Fruit fly (Drosophila melanogaster): ENCODE measurements around the gene CG31087.

Gene CG31087

DNA sequence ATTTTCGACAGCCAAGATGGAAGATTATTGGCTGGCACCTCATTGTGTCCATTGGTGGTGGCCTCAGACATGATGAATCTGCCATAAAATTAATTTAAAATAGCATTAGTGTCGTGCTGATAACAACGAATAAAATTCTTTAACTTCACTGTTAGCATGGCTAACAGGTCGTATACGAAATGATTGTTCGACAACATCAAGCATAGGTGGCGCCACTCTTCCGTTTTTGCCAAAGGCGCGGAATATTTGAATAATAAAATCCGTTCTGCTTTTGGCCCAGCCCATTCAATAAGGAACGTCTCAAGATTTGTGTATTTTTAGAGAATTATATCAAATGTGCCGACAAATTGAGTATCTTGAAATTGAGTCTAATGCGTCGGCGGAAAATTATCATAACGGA, 1.1 kb downstream of the CG31087 start:
- TF ChIP-seq insv (optimal IDR thresholded peaks at IDR 0.05), result no peak
- no peak for TF ChIP-seq h (optimal IDR thresholded peaks at IDR 0.05)
- no peak for TF ChIP-seq ttk (optimal IDR thresholded peaks at IDR 0.05)
- no peak for TF ChIP-seq Sin3A (optimal IDR thresholded peaks at IDR 0.05)
- no peak for TF ChIP-seq psq (optimal IDR thresholded peaks at IDR 0.05)
- TF ChIP-seq Myc (optimal IDR thresholded peaks at IDR 0.05), result no peak

DNA sequence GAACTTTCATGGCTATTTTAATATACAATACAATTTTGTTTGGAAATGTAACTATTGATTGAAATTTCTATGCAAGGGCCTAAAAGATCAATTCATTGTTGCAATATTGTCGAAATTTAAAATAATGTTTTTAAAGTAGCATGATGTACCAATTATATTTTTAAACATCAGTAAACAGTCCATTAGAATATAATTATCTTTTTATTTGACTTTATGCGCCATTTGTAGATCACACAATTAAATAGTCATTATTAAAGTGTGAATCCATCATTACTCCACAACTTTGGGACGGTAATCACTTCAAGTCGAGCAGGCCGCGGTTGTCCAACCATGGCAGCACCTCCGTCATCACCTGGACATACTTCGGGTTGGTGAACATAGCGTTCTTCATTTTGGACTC, 2.8 kb downstream of the CG31087 start, which contains the start of gene CG31099:
Gene CG31099 (minus strand): TSS at position 101 of the 400 bp plus-strand sequence.
- TF ChIP-seq psq (optimal IDR thresholded peaks at IDR 0.05) (no peak), Sin3A (optimal IDR thresholded peaks at IDR 0.05) (no peak), h (optimal IDR thresholded peaks at IDR 0.05) (no peak), insv (optimal IDR thresholded peaks at IDR 0.05) (no peak), Myc (optimal IDR thresholded peaks at IDR 0.05) (no peak), ttk (optimal IDR thresholded peaks at IDR 0.05) (no peak)

DNA sequence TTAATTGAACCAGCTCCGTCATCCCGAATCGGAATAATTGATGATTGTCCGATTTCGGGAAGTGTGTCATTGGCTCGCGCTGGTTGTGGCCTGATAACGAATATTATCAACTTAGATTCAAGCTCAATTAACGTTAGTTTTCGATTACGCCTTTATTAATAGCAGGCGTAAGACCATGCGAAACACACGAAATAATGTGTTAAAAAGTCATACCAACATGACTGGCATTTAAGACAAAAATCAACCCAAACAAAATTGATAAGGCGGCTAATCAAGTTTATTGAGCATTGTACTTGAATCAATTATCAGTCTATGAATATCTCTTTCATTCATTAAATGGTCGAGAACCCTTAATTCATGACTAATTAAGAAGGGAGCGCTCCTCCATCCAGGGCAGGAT, 4.5 kb downstream of the CG31087 start:
- TF ChIP-seq h (optimal IDR thresholded peaks at IDR 0.05) (no peak), insv (optimal IDR thresholded peaks at IDR 0.05) (no peak), psq (optimal IDR thresholded peaks at IDR 0.05) (no peak)

DNA sequence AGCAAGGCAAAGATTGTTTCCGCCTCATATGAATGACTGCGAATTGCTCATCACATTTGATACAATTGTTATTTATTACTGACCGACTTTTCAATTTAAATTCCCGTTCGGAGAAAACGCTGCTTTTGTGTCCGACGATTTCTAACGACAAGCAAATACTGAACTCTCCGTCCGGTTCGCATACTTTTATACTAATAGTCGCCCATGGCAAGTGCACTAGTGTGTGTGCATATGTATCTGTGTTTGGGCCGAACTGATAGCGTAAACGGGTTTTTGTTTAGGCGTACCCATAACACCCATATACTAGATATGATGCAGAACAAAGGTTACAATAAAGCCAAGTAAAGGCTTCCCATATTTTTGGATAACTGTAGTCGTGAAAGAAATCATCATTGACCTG, 5.4 kb downstream of the CG31087 start, which contains the start of gene CG10550:
Gene CG10550 (minus strand): TSS at position 164 of the 400 bp plus-strand sequence.
- TF ChIP-seq insv (optimal IDR thresholded peaks at IDR 0.05) (no peak), Sin3A (optimal IDR thresholded peaks at IDR 0.05) (no peak)

DNA sequence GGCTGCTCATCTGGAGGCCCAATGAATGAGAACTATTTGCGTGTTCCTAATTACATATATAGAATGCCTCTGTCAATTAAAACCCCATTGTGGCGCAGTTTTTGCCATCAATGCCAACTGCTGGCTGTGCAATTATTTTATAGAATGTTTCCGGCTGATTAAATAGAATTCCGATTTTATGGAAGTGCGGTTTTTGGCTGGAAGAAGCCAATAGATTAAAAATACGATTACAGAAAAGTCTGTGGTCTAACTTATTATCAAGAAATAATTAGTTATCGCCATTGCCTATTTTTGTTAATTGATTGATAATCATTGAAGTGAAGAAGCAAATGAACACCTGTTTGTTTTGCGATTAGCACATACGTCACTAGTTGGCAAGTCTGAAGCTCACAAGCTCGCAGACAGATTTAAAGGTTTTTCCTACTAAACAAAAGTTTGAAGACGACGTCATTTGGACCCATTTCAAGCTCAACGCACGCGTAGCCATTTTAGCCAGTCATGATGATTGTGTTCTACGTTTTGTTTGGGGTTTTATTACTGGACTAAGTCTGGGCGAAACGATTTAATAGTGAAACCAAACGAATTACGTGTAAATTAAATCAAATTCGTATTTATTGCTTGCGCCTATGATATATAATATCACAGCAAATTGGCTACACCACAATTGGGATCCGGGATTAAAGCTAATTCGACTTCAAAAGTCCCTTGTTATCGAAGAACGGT, 7.7 kb downstream of the CG31087 start:
- TF ChIP-seq h (optimal IDR thresholded peaks at IDR 0.05) (no peak), insv (optimal IDR thresholded peaks at IDR 0.05) (no peak), Sin3A (optimal IDR thresholded peaks at IDR 0.05) (no peak), Myc (optimal IDR thresholded peaks at IDR 0.05) (no peak), ttk (optimal IDR thresholded peaks at IDR 0.05) (no peak), psq (optimal IDR thresholded peaks at IDR 0.05) (no peak)

DNA sequence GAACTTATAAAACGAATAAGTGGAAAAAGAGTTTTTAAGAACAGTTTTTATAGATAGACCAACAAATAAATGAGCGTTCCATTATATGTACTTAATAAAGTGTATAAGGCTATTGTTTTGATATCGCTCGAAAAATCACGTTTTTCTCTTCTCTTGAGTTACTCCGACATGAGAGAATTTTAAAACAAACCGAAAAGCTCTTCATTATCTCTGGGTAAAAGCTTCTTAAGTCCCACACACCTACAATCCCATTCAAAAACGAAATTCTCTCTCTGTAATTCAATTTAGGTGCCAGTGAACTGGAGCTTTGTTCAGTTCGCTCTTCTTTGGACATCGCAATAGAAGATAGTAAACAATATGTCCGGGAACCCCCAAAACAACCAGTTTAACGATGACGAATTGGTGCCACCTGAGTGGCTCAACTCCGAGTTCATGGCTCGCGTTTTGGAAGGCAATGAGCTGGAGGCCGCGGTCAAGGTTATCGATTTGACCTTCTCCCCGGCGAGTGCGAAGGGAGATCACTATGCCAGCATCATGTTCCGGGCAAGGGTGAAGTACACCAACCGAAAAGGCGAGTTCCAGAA, 9.7 kb downstream of the CG31087 start, which contains the start of gene CG31436:
Gene CG31436 (plus strand): TSS at position 281 of the 584 bp plus-strand sequence.
- TF ChIP-seq h (optimal IDR thresholded peaks at IDR 0.05) (no peak), psq (optimal IDR thresholded peaks at IDR 0.05) (no peak), Myc (optimal IDR thresholded peaks at IDR 0.05) (no peak), ttk (optimal IDR thresholded peaks at IDR 0.05) (no peak), Sin3A (optimal IDR thresholded peaks at IDR 0.05) (no peak), insv (optimal IDR thresholded peaks at IDR 0.05) (no peak)

DNA sequence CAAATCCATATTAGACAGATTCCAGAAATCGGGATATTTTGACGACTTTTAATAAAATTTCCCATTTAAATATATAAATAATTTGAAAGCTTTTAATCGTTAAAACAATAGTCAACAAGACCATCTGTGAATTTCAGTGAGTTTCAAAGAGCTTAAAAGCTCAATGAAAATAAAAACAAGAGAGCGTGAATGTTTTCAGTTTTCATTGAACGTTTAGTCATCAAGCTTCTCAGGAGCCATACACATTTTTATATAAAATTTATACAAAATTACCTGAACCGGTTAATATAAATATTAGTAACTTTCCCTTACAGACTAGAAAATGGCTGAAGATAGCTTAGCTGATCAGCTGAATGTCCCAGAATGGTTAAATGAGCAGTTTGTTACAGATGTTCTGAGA, 11.4 kb downstream of the CG31087 start, which contains the start of gene CG31370:
Gene CG31370 (plus strand): TSS at position 226 of the 400 bp plus-strand sequence.
- no peak for TF ChIP-seq Myc (optimal IDR thresholded peaks at IDR 0.05)
- TF ChIP-seq insv (optimal IDR thresholded peaks at IDR 0.05), result no peak
- no peak for TF ChIP-seq ttk (optimal IDR thresholded peaks at IDR 0.05)
- TF ChIP-seq h (optimal IDR thresholded peaks at IDR 0.05), result no peak
- no peak for TF ChIP-seq psq (optimal IDR thresholded peaks at IDR 0.05)
- no peak for TF ChIP-seq Sin3A (optimal IDR thresholded peaks at IDR 0.05)

DNA sequence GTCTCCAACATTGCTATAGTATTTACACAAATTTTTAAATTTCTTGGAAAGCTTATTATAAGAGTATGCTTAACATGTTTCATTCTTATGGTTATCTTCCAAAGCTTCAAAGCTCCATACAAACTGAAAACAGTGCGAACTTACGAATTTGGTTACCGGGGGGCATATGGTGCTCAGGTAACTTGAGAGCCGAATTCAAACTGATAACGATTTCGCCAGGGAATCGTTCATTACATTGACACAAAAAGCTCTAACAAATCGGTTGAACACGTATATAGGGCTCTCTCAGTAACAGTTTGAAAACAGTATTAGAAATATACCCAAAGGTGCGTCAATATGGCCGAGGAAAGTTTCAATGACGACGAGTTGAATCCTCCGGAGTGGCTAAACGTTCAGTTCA, 13.1 kb downstream of the CG31087 start, which contains the start of gene CG13659:
Gene CG13659 (plus strand): TSS at position 317 of the 400 bp plus-strand sequence.
- TF ChIP-seq ttk (optimal IDR thresholded peaks at IDR 0.05) (no peak), psq (optimal IDR thresholded peaks at IDR 0.05) (no peak), Sin3A (optimal IDR thresholded peaks at IDR 0.05) (no peak), insv (optimal IDR thresholded peaks at IDR 0.05) (no peak), Myc (optimal IDR thresholded peaks at IDR 0.05) (no peak), h (optimal IDR thresholded peaks at IDR 0.05) (no peak)

DNA sequence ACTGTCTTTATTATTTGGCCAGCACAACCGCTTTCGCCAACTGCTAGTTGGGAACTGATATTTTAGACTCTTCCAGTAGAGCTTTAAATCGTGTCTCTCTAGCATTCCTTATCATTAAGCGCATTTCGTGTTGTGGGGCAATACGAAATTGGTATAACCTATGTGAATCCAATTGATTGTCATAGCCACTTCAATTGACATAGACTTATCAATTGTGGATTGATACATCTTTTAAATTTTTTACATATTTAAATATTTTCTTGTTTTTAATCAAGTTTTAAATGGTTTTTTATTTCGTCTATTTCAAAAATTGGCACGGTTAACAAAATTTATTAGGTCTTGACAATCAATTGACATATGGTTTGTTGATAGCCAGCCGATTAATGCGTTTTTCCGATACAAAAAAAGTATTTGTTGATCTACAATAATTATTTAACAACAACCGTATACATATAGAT, 14.1 kb downstream of the CG31087 start, which contains the start of gene CG31288:
Gene CG31288 (minus strand): TSS at position 51 of the 458 bp plus-strand sequence.
- TF ChIP-seq insv (optimal IDR thresholded peaks at IDR 0.05), result no peak
- TF ChIP-seq Sin3A (optimal IDR thresholded peaks at IDR 0.05), result no peak
- no peak for TF ChIP-seq h (optimal IDR thresholded peaks at IDR 0.05)
- TF ChIP-seq psq (optimal IDR thresholded peaks at IDR 0.05), result no peak
- no peak for TF ChIP-seq Myc (optimal IDR thresholded peaks at IDR 0.05)
- TF ChIP-seq ttk (optimal IDR thresholded peaks at IDR 0.05), result no peak

DNA sequence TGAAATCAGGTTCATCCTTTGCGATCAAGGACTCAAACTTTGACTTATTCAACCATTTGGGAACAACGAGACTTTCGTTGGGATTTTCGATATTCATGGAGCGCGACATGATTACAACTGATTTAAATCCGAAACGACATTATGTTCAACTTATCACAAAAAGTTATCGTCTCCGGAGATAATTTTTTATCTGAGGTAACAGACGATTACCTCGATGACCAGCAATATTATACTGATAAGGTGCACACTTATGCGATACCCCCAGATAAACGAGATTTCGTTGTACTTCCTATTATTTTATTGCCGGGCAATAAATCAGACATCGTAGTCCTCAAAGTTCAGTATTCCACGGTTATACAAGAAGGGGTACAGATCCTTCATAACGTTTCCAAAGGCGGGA, 16.0 kb downstream of the CG31087 start, which contains the start of gene CG31097:
Gene CG31097 (minus strand): TSS at position 101 of the 400 bp plus-strand sequence.
- TF ChIP-seq h (optimal IDR thresholded peaks at IDR 0.05) (no peak), psq (optimal IDR thresholded peaks at IDR 0.05) (no peak)

DNA sequence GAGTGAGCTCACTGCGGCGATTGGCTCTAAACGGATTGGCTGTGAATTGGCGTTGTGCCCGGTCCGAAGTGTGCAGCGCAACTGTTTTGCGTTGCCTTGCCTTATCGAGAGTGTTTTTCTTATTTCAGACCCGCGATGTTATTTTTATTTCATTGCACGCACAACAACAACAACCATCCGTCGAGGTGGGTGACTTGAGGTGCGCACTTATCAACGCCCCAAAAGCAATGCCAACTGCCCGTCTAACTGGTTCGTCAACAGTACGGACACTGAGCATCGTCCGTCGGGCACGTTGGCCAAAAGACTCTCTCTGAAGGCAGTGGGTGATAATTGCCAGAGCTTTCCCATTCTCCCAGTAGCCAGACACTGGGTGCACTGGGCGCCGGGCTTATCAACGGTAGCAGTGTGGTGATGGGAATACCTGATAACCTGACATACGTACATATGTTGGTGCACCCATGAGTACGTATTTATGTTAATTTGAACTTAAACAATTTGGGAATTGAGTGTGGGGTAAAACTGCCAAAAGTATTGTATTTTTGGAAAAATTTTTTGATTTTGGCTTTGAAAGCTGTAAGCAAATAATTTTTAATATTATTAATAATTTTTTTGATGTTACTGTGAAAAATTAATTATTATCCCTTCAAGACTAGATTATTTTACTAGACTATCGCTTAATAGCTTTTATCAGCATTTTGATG, 18.2 kb downstream of the CG31087 start, which contains the start of gene CG31102:
Gene CG31102 (minus strand): TSS at position 275 of the 701 bp plus-strand sequence.
- no peak for TF ChIP-seq Myc (optimal IDR thresholded peaks at IDR 0.05)
- no peak for TF ChIP-seq psq (optimal IDR thresholded peaks at IDR 0.05)
- TF ChIP-seq Sin3A (optimal IDR thresholded peaks at IDR 0.05), result no peak
- TF ChIP-seq ttk (optimal IDR thresholded peaks at IDR 0.05), result no peak
- no peak for TF ChIP-seq h (optimal IDR thresholded peaks at IDR 0.05)
- TF ChIP-seq insv (optimal IDR thresholded peaks at IDR 0.05), result no peak

DNA sequence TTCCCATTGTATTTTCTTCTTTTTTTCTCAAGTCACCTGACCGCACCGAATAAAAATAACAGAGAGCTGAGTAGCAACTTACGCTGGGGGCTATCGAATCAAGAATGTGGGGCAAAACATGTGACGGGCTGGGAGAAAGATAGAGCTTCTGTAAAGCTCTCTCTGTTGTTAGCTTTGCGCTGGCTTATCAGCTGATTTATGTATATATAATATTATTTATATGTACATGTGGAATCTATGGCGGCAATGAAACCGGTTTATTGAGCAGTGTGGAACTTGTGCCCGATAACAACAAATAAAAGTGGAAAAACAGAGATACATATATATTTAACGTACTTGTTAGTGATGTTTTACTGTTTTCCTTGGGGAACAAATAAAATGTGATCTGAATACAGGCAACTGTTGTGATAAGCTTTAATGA, 20.8 kb downstream of the CG31087 start, which contains the start of gene CG31098:
Gene CG31098 (minus strand): TSS at position 114 of the 421 bp plus-strand sequence.
- TF ChIP-seq Myc (optimal IDR thresholded peaks at IDR 0.05), result no peak
- TF ChIP-seq psq (optimal IDR thresholded peaks at IDR 0.05), result no peak
- no peak for TF ChIP-seq h (optimal IDR thresholded peaks at IDR 0.05)
- TF ChIP-seq Sin3A (optimal IDR thresholded peaks at IDR 0.05), result no peak
- TF ChIP-seq ttk (optimal IDR thresholded peaks at IDR 0.05), result no peak
- no peak for TF ChIP-seq insv (optimal IDR thresholded peaks at IDR 0.05)

Measured in Kc167 (cell line).